Worm (Caenorhabditis elegans) whole organism, L1 larva: ENCODE data around the gene C07E3.9.

Experiments
- C16A3.4 ChIP-seq: fragments of 150-350 bp; optimal IDR thresholded peaks from 2 replicates; lab custom pipeline; 2014; ENCODE audit warnings: missing biosample characterization, missing genetic modification characterization
- F16B12.6 ChIP-seq: fragments of 150-350 bp; optimal IDR thresholded peaks from 2 replicates; lab custom pipeline; 2014; ENCODE audit warnings: missing biosample characterization, missing genetic modification characterization
- blmp-1 ChIP-seq: fragments of 150-350 bp; optimal IDR thresholded peaks from 2 replicates; lab custom pipeline; 2014; ENCODE audit warnings: missing biosample characterization, missing genetic modification characterization
- ceh-63 ChIP-seq: fragments of 200-800 bp; sonication (Bioruptor generic); optimal IDR thresholded peaks from 2 replicates; lab custom pipeline; 2018; ENCODE audit warnings: mild to moderate bottlenecking, missing genetic modification characterization, missing compliant biosample characterization
- efl-1 ChIP-seq, 4 experiments: fragments of 150-350 bp; optimal IDR thresholded peaks in 3 of 4; peaks in 1 of 4; 1 replicate in 1 of 4; 2 replicates in 3 of 4; lab custom pipeline; 2014; ENCODE audit warnings: missing biosample characterization in 2 of 4, missing genetic modification characterization in 2 of 4, missing genetic modification reagents in 2 of 4
- egl-27 ChIP-seq, 2 experiments: fragments of 150-350 bp in 1 of 2; sonication (generic microtip); optimal IDR thresholded peaks; 3 replicates each; lab custom pipeline; 2017 to 2018; ENCODE audit warnings: missing biosample characterization in 2 of 2, missing genetic modification characterization in 2 of 2, missing genetic modification reagents in 2 of 2
- elt-3 ChIP-seq, 6 experiments: fragments of 150-350 bp in 1 of 6; sonication (generic microtip); optimal IDR thresholded peaks; 2 replicates each; lab custom pipeline; 2017 to 2018; ENCODE audit warnings: missing biosample characterization in 6 of 6, missing genetic modification characterization in 6 of 6, inconsistent platforms in 1 of 6
- ets-5 ChIP-seq: fragments of 200-800 bp; sonication (Bioruptor generic); IDR thresholded peaks from 2 replicates; pipeline ENCODE4 v1.3.6; 2022; ENCODE audit warnings: missing genetic modification characterization, missing compliant biosample characterization
- fkh-10 ChIP-seq: sonication (generic microtip); optimal IDR thresholded peaks from 2 replicates; lab custom pipeline; 2017; ENCODE audit warnings: missing biosample characterization, missing genetic modification reagents, missing genetic modification characterization
- fkh-8 ChIP-seq: sonication (generic microtip); optimal IDR thresholded peaks from 2 replicates; lab custom pipeline; 2016; ENCODE audit warnings: mild to moderate bottlenecking, missing genetic modification characterization, missing compliant biosample characterization
- isw-1 ChIP-seq: fragments of 200-800 bp; sonication (Bioruptor generic); IDR thresholded peaks from 2 replicates; pipeline ENCODE4 v1.3.6; 2022; ENCODE audit warnings: missing genetic modification characterization, missing compliant biosample characterization
- jun-1 ChIP-seq: fragments of 150-350 bp; optimal IDR thresholded peaks from 2 replicates; lab custom pipeline; 2014; ENCODE audit warnings: missing biosample characterization, missing genetic modification reagents, missing genetic modification characterization
- lin-13 ChIP-seq: fragments of 150-350 bp; optimal IDR thresholded peaks from 2 replicates; lab custom pipeline; 2014; ENCODE audit warnings: missing biosample characterization, missing genetic modification reagents, missing genetic modification characterization
- lin-14 ChIP-seq: fragments of 200-800 bp; sonication (Bioruptor generic); optimal IDR thresholded peaks from 2 replicates; lab custom pipeline; 2018; ENCODE audit warnings: mild to moderate bottlenecking, missing genetic modification characterization, moderate library complexity, missing compliant biosample characterization
- lin-35 ChIP-seq, 2 experiments: fragments of 150-350 bp; optimal IDR thresholded peaks; 2 replicates each; lab custom pipeline; 2014; ENCODE audit warnings: missing biosample characterization in 2 of 2, missing genetic modification characterization in 2 of 2, missing genetic modification reagents in 2 of 2
- lin-39 ChIP-seq: fragments of 150-350 bp; optimal IDR thresholded peaks from 2 replicates; lab custom pipeline; 2014; ENCODE audit warnings: missing biosample characterization, missing genetic modification reagents, missing genetic modification characterization
- lir-3 ChIP-seq: sonication (generic microtip); optimal IDR thresholded peaks from 2 replicates; lab custom pipeline; 2016; ENCODE audit warnings: mild to moderate bottlenecking, missing genetic modification characterization, moderate library complexity, missing compliant biosample characterization; ENCODE audit not compliant: poor library complexity
- lsy-2 ChIP-seq, 2 experiments: fragments of 150-350 bp; optimal IDR thresholded peaks; 2 replicates each; lab custom pipeline; 2014; ENCODE audit warnings: missing biosample characterization in 2 of 2, missing genetic modification characterization in 2 of 2
- mdl-1 ChIP-seq, 2 experiments: fragments of 150-350 bp; optimal IDR thresholded peaks; 2 replicates each; lab custom pipeline; 2014 to 2017; ENCODE audit warnings: missing biosample characterization in 2 of 2, missing genetic modification characterization in 2 of 2, inconsistent platforms in 1 of 2
- mef-2 ChIP-seq: fragments of 150-350 bp; optimal IDR thresholded peaks from 2 replicates; lab custom pipeline; 2014; ENCODE audit warnings: missing biosample characterization, missing genetic modification characterization
- mep-1 ChIP-seq: fragments of 150-350 bp; optimal IDR thresholded peaks from 2 replicates; lab custom pipeline; 2014; ENCODE audit warnings: missing biosample characterization, missing genetic modification characterization
- nhr-12 ChIP-seq: sonication (generic microtip); optimal IDR thresholded peaks from 2 replicates; lab custom pipeline; 2017; ENCODE audit warnings: missing biosample characterization, missing genetic modification characterization
- nhr-19 ChIP-seq: fragments of 200-800 bp; sonication (Bioruptor generic); conservative IDR thresholded peaks from 2 replicates; pipeline ENCODE4 v1.3.6; 2022; ENCODE audit warnings: missing genetic modification characterization, missing compliant biosample characterization
- nhr-20 ChIP-seq: sonication (generic microtip); optimal IDR thresholded peaks from 2 replicates; lab custom pipeline; 2016; ENCODE audit warnings: mild to moderate bottlenecking, missing genetic modification characterization, missing compliant biosample characterization
- nhr-237 ChIP-seq: fragments of 150-350 bp; optimal IDR thresholded peaks from 2 replicates; lab custom pipeline; 2014; ENCODE audit warnings: missing biosample characterization, missing genetic modification characterization
- nhr-47 ChIP-seq: sonication (generic microtip); optimal IDR thresholded peaks from 2 replicates; lab custom pipeline; 2016; ENCODE audit warnings: mild to moderate bottlenecking, missing genetic modification characterization, moderate library complexity, missing compliant biosample characterization
- nhr-71 ChIP-seq: sonication (generic microtip); optimal IDR thresholded peaks from 2 replicates; lab custom pipeline; 2016; ENCODE audit warnings: mild to moderate bottlenecking, missing genetic modification characterization, moderate library complexity, missing compliant biosample characterization
- nhr-77 ChIP-seq: fragments of 150-350 bp; optimal IDR thresholded peaks from 2 replicates; lab custom pipeline; 2014; ENCODE audit warnings: missing biosample characterization, missing genetic modification characterization
- nhr-85 ChIP-seq: sonication (generic microtip); peaks from one replicate; lab custom pipeline; 2016; ENCODE audit warnings: missing genetic modification characterization, inconsistent platforms, missing compliant biosample characterization
- nhr-90 ChIP-seq: sonication (generic microtip); optimal IDR thresholded peaks from 2 replicates; lab custom pipeline; 2016; ENCODE audit warnings: mild to moderate bottlenecking, missing genetic modification characterization, missing compliant biosample characterization; ENCODE audit not compliant: poor library complexity
- pax-3 ChIP-seq: fragments of 200-800 bp; sonication (Bioruptor generic); optimal IDR thresholded peaks from 2 replicates; lab custom pipeline; 2018; ENCODE audit warnings: mild to moderate bottlenecking, missing genetic modification characterization, moderate library complexity, missing compliant biosample characterization
- pqm-1 ChIP-seq: sonication (generic microtip); optimal IDR thresholded peaks from 3 replicates; lab custom pipeline; 2017; ENCODE audit warnings: missing biosample characterization, missing genetic modification characterization
- rnt-1 ChIP-seq: sonication (generic microtip); optimal IDR thresholded peaks from 2 replicates; lab custom pipeline; 2016; ENCODE audit warnings: mild to moderate bottlenecking, missing genetic modification characterization, moderate library complexity, missing compliant biosample characterization
- skn-1 ChIP-seq: fragments of 150-350 bp; optimal IDR thresholded peaks from 2 replicates; lab custom pipeline; 2014; ENCODE audit warnings: missing biosample characterization, missing genetic modification characterization
- snu-23 ChIP-seq: sonication (generic microtip); optimal IDR thresholded peaks from 2 replicates; lab custom pipeline; 2016; ENCODE audit warnings: missing genetic modification characterization, missing compliant biosample characterization
- sox-4 ChIP-seq: sonication (generic microtip); optimal IDR thresholded peaks from 2 replicates; lab custom pipeline; 2016; ENCODE audit warnings: missing genetic modification characterization, missing compliant biosample characterization
- sup-37 ChIP-seq: fragments of 200-800 bp; sonication (Bioruptor generic); optimal IDR thresholded peaks from 2 replicates; lab custom pipeline; 2018; ENCODE audit warnings: mild to moderate bottlenecking, missing genetic modification characterization, missing compliant biosample characterization
- swsn-7 ChIP-seq: sonication (generic microtip); optimal IDR thresholded peaks from 2 replicates; lab custom pipeline; 2016; ENCODE audit warnings: missing genetic modification characterization, missing compliant biosample characterization
- tbx-2 ChIP-seq: sonication (generic microtip); optimal IDR thresholded peaks from 2 replicates; lab custom pipeline; 2016; ENCODE audit warnings: missing genetic modification characterization, missing compliant biosample characterization
- tlp-1 ChIP-seq: fragments of 150-350 bp; optimal IDR thresholded peaks from 2 replicates; lab custom pipeline; 2014; ENCODE audit warnings: missing biosample characterization, missing genetic modification characterization
- unc-130 ChIP-seq: fragments of 150-350 bp; optimal IDR thresholded peaks from 2 replicates; lab custom pipeline; 2017; ENCODE audit warnings: missing biosample characterization, missing genetic modification characterization, inconsistent platforms
- unc-86 ChIP-seq: sonication (generic microtip); optimal IDR thresholded peaks from 2 replicates; lab custom pipeline; 2016; ENCODE audit warnings: missing genetic modification characterization, missing compliant biosample characterization
- unc-98 ChIP-seq: fragments of 200-800 bp; sonication (Bioruptor generic); IDR thresholded peaks from 2 replicates; pipeline ENCODE4 v1.3.6; 2022; ENCODE audit warnings: missing genetic modification characterization, missing compliant biosample characterization
- vab-15 ChIP-seq: sonication (generic microtip); optimal IDR thresholded peaks from 2 replicates; lab custom pipeline; 2017; ENCODE audit warnings: missing genotype, mild to moderate bottlenecking, missing genetic modification characterization, missing compliant biosample characterization
- xbp-1 ChIP-seq: sonication (generic microtip); optimal IDR thresholded peaks from 2 replicates; lab custom pipeline; 2016; ENCODE audit warnings: missing genetic modification characterization, missing compliant biosample characterization
- ztf-4 ChIP-seq: fragments of 150-350 bp; optimal IDR thresholded peaks from 2 replicates; lab custom pipeline; 2014; ENCODE audit warnings: missing biosample characterization, missing genetic modification characterization

C07E3.9 gene

ce11 chrII:10382247-10382646, 31.7 kb downstream of the C07E3.9 start (continued):
- TF ChIP-seq tbx-2 = peak; percentile 28
- peak; percentile 57 for TF ChIP-seq swsn-7
- TF ChIP-seq C16A3.4 (tag; lab: Kevin White, UChicago) = peak; percentile 27
- TF ChIP-seq lin-39 (tag; lab: Kevin White, UChicago) = no peak
- TF ChIP-seq mep-1 = peak; percentile 42
- TF ChIP-seq sox-4 (tag; lab: Kevin White, UChicago) = no peak

ce11 chrII:10384680-10385383, 34.3 kb downstream of the C07E3.9 start, which contains the start of gene ztf-27:
TSS of gene ztf-27 (plus strand) at chrII:10385333.
- TF ChIP-seq nhr-71 (tag; lab: Kevin White, UChicago) (peak; percentile 62), nhr-12 (tag; lab: Kevin White, UChicago) (no peak), blmp-1 (tag; lab: Kevin White, UChicago) (peak; percentile 82), pqm-1 (no peak), isw-1 (no peak), lir-3 (peak; percentile 18), mdl-1 (tag; optimal IDR thresholded peaks at IDR 0.05; lab: Kevin White, UChicago) (peak in 1 of 2 experiments; percentile 56), nhr-19 (GFP tag; lab: Robert Waterston, UW) (peak; percentile 37), rnt-1 (tag; lab: Kevin White, UChicago) (peak; percentile 51), efl-1 (optimal IDR thresholded peaks at IDR 0.05; lab: Kevin White, UChicago) (peak; percentile 18 to 22), efl-1 (GFP tag; optimal IDR thresholded peaks at IDR 0.05 in 1 of 2; lab: Kevin White, UChicago) (peak in 1 of 2 experiments; percentile 92), nhr-20 (tag; lab: Kevin White, UChicago) (peak; percentile 64), xbp-1 (tag; lab: Kevin White, UChicago) (peak; percentile 1), nhr-47 (tag; lab: Kevin White, UChicago) (peak; percentile 48), fkh-8 (tag; lab: Kevin White, UChicago) (no peak), jun-1 (tag; lab: Kevin White, UChicago) (peak; percentile 28), elt-3 (tag; optimal IDR thresholded peaks at IDR 0.05; lab: Kevin White, UChicago) (peak in 2 of 6 experiments; percentile 38 to 42), nhr-90 (peak; percentile 38), mep-1 (peak; percentile 55), nhr-85 (tag; lab: Kevin White, UChicago) (peak; percentile 88), skn-1 (tag; lab: Kevin White, UChicago) (peak; percentile 30), egl-27 (tag; optimal IDR thresholded peaks at IDR 0.05; lab: Kevin White, UChicago) (no peak), lin-35 (GFP tag; optimal IDR thresholded peaks at IDR 0.05; lab: Kevin White, UChicago) (peak in 1 of 2 experiments; percentile 50), nhr-237 (tag; lab: Kevin White, UChicago) (no peak), lin-14 (GFP tag; lab: Kevin White, UChicago) (peak; percentile 69), snu-23 (GFP tag; lab: Kevin White, UChicago) (peak; percentile 53), swsn-7 (peak; percentile 14), lsy-2 (tag; optimal IDR thresholded peaks at IDR 0.05; lab: Kevin White, UChicago) (peak in 1 of 2 experiments; percentile 54), sup-37 (GFP tag; lab: Kevin White, UChicago) (no peak)

- TF ChIP-seq rnt-1 (tag; lab: Kevin White, UChicago) (peak; percentile 73), F16B12.6 (no peak), unc-86 (peak; percentile 66), ceh-63 (no peak), nhr-90 (peak; percentile 70), lin-13 (GFP tag; lab: Kevin White, UChicago) (peak; percentile 47), ztf-4 (tag; lab: Kevin White, UChicago) (no peak), pax-3 (tag; lab: Kevin White, UChicago) (peak; percentile 54), blmp-1 (tag; lab: Kevin White, UChicago) (peak; percentile 56), nhr-77 (tag; lab: Kevin White, UChicago) (peak; percentile 37), vab-15 (tag; lab: Kevin White, UChicago) (no peak), sox-4 (tag; lab: Kevin White, UChicago) (no peak), unc-98 (GFP tag; lab: Robert Waterston, UW) (no peak), egl-27 (tag; optimal IDR thresholded peaks at IDR 0.05; lab: Kevin White, UChicago) (no peak), lsy-2 (tag; optimal IDR thresholded peaks at IDR 0.05; lab: Kevin White, UChicago) (peak; percentile 75 to 77), mef-2 (tag; lab: Kevin White, UChicago) (no peak), lin-39 (tag; lab: Kevin White, UChicago) (no peak), fkh-8 (tag; lab: Kevin White, UChicago) (peak; percentile 63), ets-5 (no peak), unc-130 (tag; lab: Kevin White, UChicago) (peak; percentile 46), mdl-1 (tag; optimal IDR thresholded peaks at IDR 0.05; lab: Kevin White, UChicago) (peak in 1 of 2 experiments; percentile 44), tlp-1 (tag; lab: Kevin White, UChicago) (no peak), fkh-10 (GFP tag; lab: Kevin White, UChicago) (no peak)
Observed at ce11 chrII:10388041-10388706, 37.6 kb downstream of the C07E3.9 start.
